Worm (Caenorhabditis elegans) whole organism, L4 larva: ENCODE data around the gene Y38A10A.2.

Experiments used
- Y48G9A.11 ChIP-seq: fragments of 200-800 bp; sonication (Bioruptor generic); IDR thresholded peaks from 2 replicates; pipeline ENCODE4 v1.3.6; 2022; ENCODE audit warnings: missing genetic modification reagents, missing genetic modification characterization, missing compliant biosample characterization
- aly-2 ChIP-seq: sonication (generic microtip); optimal IDR thresholded peaks from 2 replicates; lab custom pipeline; 2018; ENCODE audit warnings: missing biosample characterization, missing genetic modification characterization
- ceh-62 ChIP-seq: sonication (generic microtip); optimal IDR thresholded peaks from 2 replicates; lab custom pipeline; 2017; ENCODE audit warnings: missing biosample characterization, missing genetic modification characterization
- duxl-1 ChIP-seq: sonication (generic microtip); optimal IDR thresholded peaks from 2 replicates; lab custom pipeline; 2016; ENCODE audit warnings: mild to moderate bottlenecking, missing genetic modification characterization, moderate library complexity, missing compliant biosample characterization; ENCODE audit not compliant: poor library complexity
- dve-1 ChIP-seq: sonication (generic microtip); optimal IDR thresholded peaks from 2 replicates; lab custom pipeline; 2017; ENCODE audit warnings: antibody characterized with exemption, mild to moderate bottlenecking, missing genetic modification characterization, missing compliant biosample characterization; ENCODE audit not compliant: insufficient read depth
- egl-27 ChIP-seq: sonication (generic microtip); optimal IDR thresholded peaks from 3 replicates; lab custom pipeline; 2017; ENCODE audit warnings: missing biosample characterization, missing genetic modification reagents, missing genetic modification characterization
- fkh-10 ChIP-seq: fragments of 150-350 bp; optimal IDR thresholded peaks from 2 replicates; lab custom pipeline; 2014; ENCODE audit warnings: missing biosample characterization, missing genetic modification reagents, missing genetic modification characterization
- nhr-28 ChIP-seq: fragments of 150-350 bp; optimal IDR thresholded peaks from 2 replicates; lab custom pipeline; 2014; ENCODE audit warnings: missing biosample characterization, missing genetic modification characterization
- php-3 ChIP-seq: fragments of 200-800 bp; sonication (Bioruptor generic); IDR thresholded peaks from 2 replicates; pipeline ENCODE4 v1.3.6; 2022; ENCODE audit warnings: missing genetic modification reagents, missing genetic modification characterization, missing compliant biosample characterization
- unc-130 ChIP-seq: sonication (generic microtip); optimal IDR thresholded peaks from 2 replicates; lab custom pipeline; 2016; ENCODE audit warnings: missing genetic modification reagents, missing genetic modification characterization, missing compliant biosample characterization

DNA sequence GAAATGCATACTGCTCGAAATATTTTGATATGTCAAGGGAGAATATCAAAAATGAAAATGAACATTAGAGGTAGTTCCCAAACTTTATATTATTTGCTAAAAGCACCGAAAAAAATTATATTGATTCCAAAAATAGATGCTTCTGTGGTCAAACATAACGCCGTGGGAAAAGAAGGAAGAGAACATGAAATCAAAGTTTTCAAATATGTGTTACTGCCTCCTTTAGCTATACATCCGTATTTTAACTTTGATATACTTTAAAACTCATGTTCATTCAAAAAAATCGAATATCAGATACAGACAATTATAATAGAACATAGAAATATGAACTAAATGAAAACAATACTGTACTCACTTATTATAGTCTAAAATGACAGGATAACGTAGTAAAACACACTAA, 40.2 kb upstream of the Y38A10A.2 start, which contains the start of gene Y38A10A.11:
- TF ChIP-seq duxl-1 (tag; lab: Kevin White, UChicago) (no peak), unc-130 (no peak), egl-27 (tag; lab: Kevin White, UChicago) (no peak), Y48G9A.11 (no peak), ceh-62 (tag; lab: Kevin White, UChicago) (no peak), nhr-28 (tag; lab: Kevin White, UChicago) (no peak), aly-2 (tag; lab: Kevin White, UChicago) (no peak), fkh-10 (no peak), php-3 (GFP tag; lab: Robert Waterston, UW) (no peak), dve-1 (tag; lab: Kevin White, UChicago) (no peak)
